Worm (Caenorhabditis elegans): ENCODE results near the gene str-252.
A peak's percentile ranks its signal among the peaks of the same experiment; 100 is the strongest.

The str-252 gene

DNA sequence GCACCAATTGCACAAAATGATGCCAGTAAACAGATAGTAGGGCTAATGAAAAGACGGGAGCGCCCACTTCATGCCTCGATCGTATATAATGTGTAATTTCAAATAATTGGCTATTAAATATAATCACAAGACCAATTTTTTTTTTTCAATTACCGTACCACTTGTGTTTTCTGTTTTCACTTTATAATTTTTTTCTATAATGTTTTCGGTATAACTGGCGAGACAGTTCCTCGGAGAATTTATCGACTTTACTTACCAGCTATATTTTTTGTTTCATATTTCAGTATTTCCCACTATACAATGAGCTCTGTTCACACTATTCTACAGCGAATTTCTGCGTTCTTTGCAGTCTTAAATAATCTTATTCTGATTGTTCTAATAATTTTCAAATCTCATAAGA, at the start of gene str-252:
TSS of gene str-252 (plus strand) at position 301 of the 400 bp plus-strand sequence.
- no peak for TF ChIP-seq M03D4.4 (tag; optimal IDR thresholded peaks at IDR 0.05)
- TF ChIP-seq unc-120 (tag; optimal IDR thresholded peaks at IDR 0.05; ENCODE audit: poor library complexity, severe bottlenecking), result no peak
- no peak for TF ChIP-seq nhr-12 (tag; optimal IDR thresholded peaks at IDR 0.05)
- no peak for TF ChIP-seq mep-1 (tag; optimal IDR thresholded peaks at IDR 0.05)
- no peak for TF ChIP-seq mls-2 (tag; optimal IDR thresholded peaks at IDR 0.05)
- TF ChIP-seq drap-1 (GFP tag; optimal IDR thresholded peaks at IDR 0.05), result no peak
- no peak for TF ChIP-seq nhr-28 (tag; optimal IDR thresholded peaks at IDR 0.05)
- TF ChIP-seq flh-1 (GFP tag; optimal IDR thresholded peaks at IDR 0.05), result no peak
- TF ChIP-seq lin-32 (GFP tag; optimal IDR thresholded peaks at IDR 0.05), result no peak
- TF ChIP-seq elt-3 (tag; optimal IDR thresholded peaks at IDR 0.05), result no peak
- no peak for TF ChIP-seq zip-8 (tag; optimal IDR thresholded peaks at IDR 0.05)
- TF ChIP-seq snpc-4 (tag; optimal IDR thresholded peaks at IDR 0.05), result no peak

DNA sequence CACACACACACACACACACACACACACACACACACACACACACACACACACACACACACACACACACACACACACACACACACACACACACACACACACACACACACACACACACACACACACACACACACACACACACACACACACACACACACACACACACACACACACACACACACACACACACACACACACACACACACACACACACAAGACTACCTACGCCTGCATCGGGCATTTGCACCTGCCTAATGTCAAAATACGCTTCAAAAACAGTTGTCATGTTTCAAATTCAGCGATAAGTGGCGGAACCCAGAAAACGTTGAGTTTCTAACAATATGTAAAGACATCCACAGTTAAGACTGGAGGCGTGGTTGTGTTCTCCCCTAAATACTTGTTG, 47.4 kb upstream of the str-252 start:
- TF ChIP-seq drap-1 (GFP tag; optimal IDR thresholded peaks at IDR 0.05) (peak; percentile 50), cnd-1 (tag; optimal IDR thresholded peaks at IDR 0.05) (peak; percentile 58), ceh-83 (GFP tag; optimal IDR thresholded peaks at IDR 0.05) (peak; percentile 31), tbx-8 (GFP tag; optimal IDR thresholded peaks at IDR 0.05) (peak; percentile 11), sem-2 (GFP tag; optimal IDR thresholded peaks at IDR 0.05) (peak; percentile 46), ceh-43 (GFP tag; optimal IDR thresholded peaks at IDR 0.05) (peak; percentile 5)

DNA sequence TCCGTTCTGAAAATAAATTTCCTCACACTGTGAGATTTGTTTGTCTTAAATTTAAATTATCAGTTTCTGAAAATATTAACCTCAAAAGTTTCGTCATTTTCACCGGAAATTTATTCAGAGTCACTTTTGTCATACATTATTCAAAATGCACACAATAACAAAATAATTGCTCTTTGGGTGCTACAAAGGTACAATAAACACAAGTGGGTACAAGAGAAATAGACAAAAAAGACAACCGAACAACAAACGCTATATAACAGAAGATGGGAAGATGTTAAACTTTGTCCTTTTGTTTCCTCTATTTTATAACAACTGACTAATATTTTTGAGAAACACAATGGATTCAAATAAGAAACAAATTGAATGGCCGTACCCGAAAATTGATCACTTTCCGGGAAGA, 46.7 kb upstream of the str-252 start:
- TF ChIP-seq cnd-1 (tag; optimal IDR thresholded peaks at IDR 0.05), result no peak
- no peak for TF ChIP-seq nhr-12 (tag; optimal IDR thresholded peaks at IDR 0.05)
- no peak for TF ChIP-seq ceh-39 (tag; optimal IDR thresholded peaks at IDR 0.05)
- TF ChIP-seq tbx-8 (GFP tag; optimal IDR thresholded peaks at IDR 0.05), result no peak
- TF ChIP-seq lin-13 (tag; optimal IDR thresholded peaks at IDR 0.05), result no peak
- no peak for TF ChIP-seq M03D4.4 (tag; optimal IDR thresholded peaks at IDR 0.05)
- TF ChIP-seq unc-120 (tag; optimal IDR thresholded peaks at IDR 0.05; ENCODE audit: poor library complexity, severe bottlenecking), result no peak
- TF ChIP-seq zip-8 (tag; optimal IDR thresholded peaks at IDR 0.05), result no peak
- no peak for TF ChIP-seq bed-3 (GFP tag; optimal IDR thresholded peaks at IDR 0.05)
- TF ChIP-seq elt-3 (tag; optimal IDR thresholded peaks at IDR 0.05), result no peak
- TF ChIP-seq unc-39 (tag; optimal IDR thresholded peaks at IDR 0.05), result no peak
- no peak for TF ChIP-seq ztf-11 (tag; optimal IDR thresholded peaks at IDR 0.05)
- TF ChIP-seq mls-2 (tag; optimal IDR thresholded peaks at IDR 0.05), result no peak
- TF ChIP-seq nhr-237 (tag; optimal IDR thresholded peaks at IDR 0.05), result no peak
- TF ChIP-seq ces-1 (GFP tag; optimal IDR thresholded peaks at IDR 0.05), result no peak
- no peak for TF ChIP-seq lsy-2 (tag; optimal IDR thresholded peaks at IDR 0.05)
- TF ChIP-seq mep-1 (tag; optimal IDR thresholded peaks at IDR 0.05), result no peak
- no peak for TF ChIP-seq pha-4 (tag; optimal IDR thresholded peaks at IDR 0.05)

DNA sequence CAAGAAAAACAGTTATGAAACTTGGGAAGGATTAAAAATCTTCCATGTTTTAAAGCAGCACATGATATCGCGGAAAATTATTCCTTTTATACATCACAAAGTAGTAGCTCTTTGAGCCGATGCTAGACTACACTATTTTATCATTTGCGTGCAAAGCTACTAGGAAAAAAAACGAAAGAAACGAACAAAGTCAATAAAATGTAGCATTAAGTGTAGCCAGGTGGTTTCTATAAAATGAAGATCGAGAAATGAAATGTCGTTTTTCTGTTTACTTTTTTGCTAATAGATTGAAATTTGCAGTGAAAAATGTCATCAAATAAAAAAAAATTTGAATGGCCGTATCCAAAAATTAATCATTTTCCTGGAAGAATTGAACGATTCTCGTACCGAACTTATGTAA, 43.4 kb upstream of the str-252 start, which contains the start of gene cpt-5:
TSS of gene cpt-5 (plus strand) at position 301 of the 400 bp plus-strand sequence.
- TF ChIP-seq nhr-76 (tag; optimal IDR thresholded peaks at IDR 0.05) (no peak), nhr-237 (tag; optimal IDR thresholded peaks at IDR 0.05) (no peak), tbx-8 (GFP tag; optimal IDR thresholded peaks at IDR 0.05) (no peak), ceh-83 (GFP tag; optimal IDR thresholded peaks at IDR 0.05) (no peak), unc-39 (tag; optimal IDR thresholded peaks at IDR 0.05) (no peak), lin-32 (GFP tag; optimal IDR thresholded peaks at IDR 0.05) (no peak)

DNA sequence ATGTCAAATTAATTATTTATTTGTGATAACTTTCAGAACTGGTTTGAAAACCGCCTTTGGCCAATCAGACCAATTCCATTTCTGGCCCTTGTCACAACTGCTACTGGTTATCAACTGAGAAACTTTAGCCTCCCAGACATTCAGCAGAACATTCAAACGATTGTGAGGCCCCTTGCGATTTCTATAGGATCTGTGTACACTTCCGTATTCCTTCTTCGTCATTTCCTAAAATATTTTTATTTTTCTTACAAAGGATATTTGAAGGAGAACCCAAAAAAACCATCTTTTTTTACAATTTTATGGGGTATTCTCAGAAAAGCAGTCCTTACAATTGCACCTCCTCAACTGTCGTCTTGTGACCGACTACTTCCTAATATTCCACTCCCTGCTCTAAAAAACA, 43.0 kb upstream of the str-252 start:
- TF ChIP-seq mab-5 (tag; optimal IDR thresholded peaks at IDR 0.05) (no peak), ceh-43 (GFP tag; optimal IDR thresholded peaks at IDR 0.05) (no peak), blmp-1 (tag; optimal IDR thresholded peaks at IDR 0.05) (no peak), sptf-1 (tag; optimal IDR thresholded peaks at IDR 0.05) (no peak), ceh-83 (GFP tag; optimal IDR thresholded peaks at IDR 0.05) (no peak), nhr-76 (tag; optimal IDR thresholded peaks at IDR 0.05) (no peak), nhr-12 (tag; optimal IDR thresholded peaks at IDR 0.05) (no peak), lin-13 (tag; optimal IDR thresholded peaks at IDR 0.05) (no peak), ham-2 (GFP tag; optimal IDR thresholded peaks at IDR 0.05) (no peak), bed-3 (GFP tag; optimal IDR thresholded peaks at IDR 0.05) (no peak), flh-1 (GFP tag; optimal IDR thresholded peaks at IDR 0.05) (no peak), nhr-2 (tag; optimal IDR thresholded peaks at IDR 0.05) (no peak), elt-1 (tag; optimal IDR thresholded peaks at IDR 0.05; ENCODE audit: borderline replicate concordance, insufficient read depth) (no peak), lin-32 (GFP tag; optimal IDR thresholded peaks at IDR 0.05) (no peak), sem-2 (GFP tag; optimal IDR thresholded peaks at IDR 0.05) (no peak), mep-1 (tag; optimal IDR thresholded peaks at IDR 0.05) (no peak), pha-4 (tag; optimal IDR thresholded peaks at IDR 0.05) (no peak), ceh-39 (tag; optimal IDR thresholded peaks at IDR 0.05) (no peak)
